Worm (Caenorhabditis elegans): ENCODE results near the gene F53C3.4.

F53C3.4 gene

ce11 chrII:3879945-3880344, 21.3 kb upstream of the F53C3.4 start, which contains the start of gene nhr-166:
TSS of gene nhr-166 (plus strand) at chrII:3880245.
- TF ChIP-seq snpc-4 (tag; optimal IDR thresholded peaks at IDR 0.05) (no peak), zfp-3 (GFP tag; conservative IDR thresholded peaks at IDR 0.05) (no peak), vab-7 (GFP tag; IDR thresholded peaks at IDR 0.05) (no peak), dmd-9 (GFP tag; IDR thresholded peaks at IDR 0.05) (no peak), ceh-32 (tag; optimal IDR thresholded peaks at IDR 0.05; ENCODE audit: poor library complexity) (no peak), nhr-28 (tag; optimal IDR thresholded peaks at IDR 0.05) (no peak), ceh-44 (GFP tag; IDR thresholded peaks at IDR 0.05) (no peak), tag-97 (GFP tag; IDR thresholded peaks at IDR 0.05) (no peak)

- no peak for TF ChIP-seq gei-8 (GFP tag; optimal IDR thresholded peaks at IDR 0.05)
- TF ChIP-seq dmd-8 (GFP tag; IDR thresholded peaks at IDR 0.05) = no peak
- TF ChIP-seq aly-2 (tag; optimal IDR thresholded peaks at IDR 0.05) = no peak
- no peak for TF ChIP-seq ama-1 (optimal IDR thresholded peaks at IDR 0.05)
- no peak for TF ChIP-seq lin-15B (tag; optimal IDR thresholded peaks at IDR 0.05)
Observed at ce11 chrII:3891124-3891523, 10.1 kb upstream of the F53C3.4 start, which contains the start of gene F53C3.8. TSS of gene F53C3.8 (plus strand) at chrII:3891424.

- TF ChIP-seq unc-62 (GFP tag; optimal IDR thresholded peaks at IDR 0.05 in 1 of 2) (no peak), unc-62 (tag; optimal IDR thresholded peaks at IDR 0.05) (no peak), aha-1 (tag) (peak; percentile 93)
Observed at ce11 chrII:3893911-3894310, 7.3 kb upstream of the F53C3.4 start.

- TF ChIP-seq skn-1 (tag; optimal IDR thresholded peaks at IDR 0.05) = no peak
- TF ChIP-seq aly-2 (tag; optimal IDR thresholded peaks at IDR 0.05) = no peak
- TF ChIP-seq mes-2 (tag; optimal IDR thresholded peaks at IDR 0.05; ENCODE audit: poor library complexity, severe bottlenecking) = no peak
- no peak for TF ChIP-seq hlh-11 (tag; optimal IDR thresholded peaks at IDR 0.05)
- TF ChIP-seq T20F7.1 (GFP tag; optimal IDR thresholded peaks at IDR 0.05) = no peak
- no peak for TF ChIP-seq lin-1 (GFP tag; IDR thresholded peaks at IDR 0.05)
- no peak for TF ChIP-seq lin-38 (GFP tag; IDR thresholded peaks at IDR 0.05)
- no peak for TF ChIP-seq Y5F2A.4 (GFP tag; optimal IDR thresholded peaks at IDR 0.05)
- TF ChIP-seq dmd-8 (GFP tag; IDR thresholded peaks at IDR 0.05) = no peak
- no peak for TF ChIP-seq fos-1 (tag; optimal IDR thresholded peaks at IDR 0.05)
Observed at ce11 chrII:3894755-3895154, 6.5 kb upstream of the F53C3.4 start, which contains the start of gene F53C3.7. TSS of gene F53C3.7 (plus strand) at chrII:3895055.

ce11 chrII:3896920-3897319, 4.3 kb upstream of the F53C3.4 start:
- TF ChIP-seq nhr-42 (GFP tag; IDR thresholded peaks at IDR 0.05) (no peak), nhr-102 (tag; optimal IDR thresholded peaks at IDR 0.05) (no peak), D1046.2 (GFP tag; IDR thresholded peaks at IDR 0.05) (no peak), daf-19 (GFP tag; conservative IDR thresholded peaks at IDR 0.05) (no peak), lim-7 (GFP tag; IDR thresholded peaks at IDR 0.05) (no peak), nhr-41 (GFP tag; IDR thresholded peaks at IDR 0.05) (no peak), rbr-2 (tag; optimal IDR thresholded peaks at IDR 0.05) (no peak), zfp-2 (tag; optimal IDR thresholded peaks at IDR 0.05) (no peak), aha-1 (tag) (peak; percentile 92), nhr-6 (tag; optimal IDR thresholded peaks at IDR 0.05) (no peak), egl-43 (GFP tag; IDR thresholded peaks at IDR 0.05) (no peak), nhr-28 (tag; optimal IDR thresholded peaks at IDR 0.05) (peak; percentile 42), ceh-62 (tag; optimal IDR thresholded peaks at IDR 0.05) (no peak), F10B5.3 (tag; optimal IDR thresholded peaks at IDR 0.05) (no peak), ztf-11 (tag; optimal IDR thresholded peaks at IDR 0.05) (no peak), saeg-2 (GFP tag; IDR thresholded peaks at IDR 0.05) (no peak), hlh-30 (tag; optimal IDR thresholded peaks at IDR 0.05; ENCODE audit: insufficient read depth) (no peak), lin-15B (tag; optimal IDR thresholded peaks at IDR 0.05) (no peak), F44E2.7 (GFP tag; IDR thresholded peaks at IDR 0.05) (no peak), dve-1 (tag; optimal IDR thresholded peaks at IDR 0.05; ENCODE audit: insufficient read depth) (no peak), dmd-9 (GFP tag; IDR thresholded peaks at IDR 0.05) (no peak), daf-16 (GFP tag; optimal IDR thresholded peaks at IDR 0.05) (peak in 1 of 2 experiments; percentile 73), daf-16 (tag; optimal IDR thresholded peaks at IDR 0.05) (no peak), unc-130 (GFP tag; optimal IDR thresholded peaks at IDR 0.05) (no peak), fos-1 (tag; optimal IDR thresholded peaks at IDR 0.05) (no peak), madf-5 (GFP tag; IDR thresholded peaks at IDR 0.05) (no peak), fkh-10 (GFP tag; optimal IDR thresholded peaks at IDR 0.05) (no peak)

All from whole organism, L4 larva.